Fruit fly (Drosophila melanogaster): ENCODE measurements around the gene btsz.

Gene btsz

dm6 chr3R:14898280-14898756 lies 23.0 kb upstream of the btsz start, which contains the start of the genes Nup93-2 and CG3817 (continued):
- TF ChIP-seq CG30431 (GFP tag; optimal IDR thresholded peaks at IDR 0.05) (peak; percentile 24), CG18262 (tag; optimal IDR thresholded peaks at IDR 0.05) (peak; percentile 77), inv (GFP tag; IDR thresholded peaks at IDR 0.05; ENCODE audit: partially characterized antibody) (peak; percentile 62), CG13775 (GFP tag; optimal IDR thresholded peaks at IDR 0.05) (peak; percentile 15), jumu (GFP tag; optimal IDR thresholded peaks at IDR 0.05) (peak; percentile 44), H2.0 (GFP tag; IDR thresholded peaks at IDR 0.05) (peak; percentile 36; the same call in 1 of the 2 replicates), Rfx (GFP tag; IDR thresholded peaks at IDR 0.05) (peak; percentile 82), fru (optimal IDR thresholded peaks at IDR 0.05) (no peak), Fer3 (tag; optimal IDR thresholded peaks at IDR 0.05) (peak; percentile 28), Antp (GFP tag; optimal IDR thresholded peaks at IDR 0.05) (peak; percentile 12), CG12391 (tag; optimal IDR thresholded peaks at IDR 0.05) (peak; percentile 13), CG11093 (GFP tag; IDR thresholded peaks at IDR 0.05) (peak; percentile 64; the same call in 1 of the 3 replicates), MBD-R2 (GFP tag; IDR thresholded peaks at IDR 0.05) (peak; percentile 83), toy (GFP tag; IDR thresholded peaks at IDR 0.05) (no peak), Atf-2 (GFP tag; optimal IDR thresholded peaks at IDR 0.05) (no peak), grau (tag; optimal IDR thresholded peaks at IDR 0.05) (peak; percentile 76), CG14667 (GFP tag; IDR thresholded peaks at IDR 0.05) (no peak), Dek (tag; optimal IDR thresholded peaks at IDR 0.05) (peak; percentile 70), prd (optimal IDR thresholded peaks at IDR 0.05) (no peak), prd (GFP tag; IDR thresholded peaks at IDR 0.05) (peak; percentile 82), CG2712 (tag; optimal IDR thresholded peaks at IDR 0.05) (peak; percentile 78), CG7963 (GFP tag; IDR thresholded peaks at IDR 0.05; ENCODE audit: partially characterized antibody) (0 out of 3 replicates have a peak, but pooled peaks have one; percentile 45), CG15269 (tag; optimal IDR thresholded peaks at IDR 0.05) (peak; percentile 56), mirr (GFP tag; optimal IDR thresholded peaks at IDR 0.05) (no peak), CG17829 (tag; optimal IDR thresholded peaks at IDR 0.05) (peak; percentile 80), Hsf (GFP tag; optimal IDR thresholded peaks at IDR 0.05) (peak; percentile 24), CG13894 (tag; optimal IDR thresholded peaks at IDR 0.05) (peak; percentile 33), CG9609 (GFP tag; optimal IDR thresholded peaks at IDR 0.05) (peak; percentile 49), h (optimal IDR thresholded peaks at IDR 0.05) (no peak), slou (GFP tag; optimal IDR thresholded peaks at IDR 0.05) (peak; percentile 42), Camta (GFP tag; optimal IDR thresholded peaks at IDR 0.05) (peak; percentile 19), CG16863 (GFP tag; optimal IDR thresholded peaks at IDR 0.05) (no peak), Eip74EF (GFP tag; optimal IDR thresholded peaks at IDR 0.05) (peak in 1 of 2 experiments; percentile 66), Hmr (GFP tag; optimal IDR thresholded peaks at IDR 0.05) (peak; percentile 70), insv (GFP tag; optimal IDR thresholded peaks at IDR 0.05) (peak in 1 of 2 experiments; percentile 18), CG10274 (GFP tag; optimal IDR thresholded peaks at IDR 0.05) (no peak)

dm6 chr3R:14894783-14894883 lies 19.3 kb upstream of the btsz start, which contains the start of gene CG14860:
TSS of gene CG14860 (plus strand) at chr3R:14894784.
- TF ChIP-seq bcd (GFP tag; optimal IDR thresholded peaks at IDR 0.05): no peak
- TF ChIP-seq Sin3A (optimal IDR thresholded peaks at IDR 0.05): peak; percentile 20
- peak; percentile 11 for TF ChIP-seq pita (GFP tag; optimal IDR thresholded peaks at IDR 0.05)
- peak; percentile 5 for TF ChIP-seq gfzf (GFP tag; optimal IDR thresholded peaks at IDR 0.05)
- peak; percentile 3; the same call in 1 of the 2 replicates for TF ChIP-seq MBD-R2 (GFP tag; IDR thresholded peaks at IDR 0.05)
- no peak for TF ChIP-seq CG3163 (GFP tag; optimal IDR thresholded peaks at IDR 0.05)
